Worm (Caenorhabditis elegans) whole organism, young adult: ENCODE measurements around the gene str-131.
A peak's percentile ranks its signal among the peaks of the same experiment; 100 is the strongest.

Source experiments
- B0035.1 ChIP-seq: sonication (generic microtip); optimal IDR thresholded peaks from 2 replicates; lab custom pipeline; 2016; ENCODE audit warnings: missing genetic modification characterization, mild to moderate bottlenecking, missing compliant biosample characterization, missing genotype, missing genetic modification reagents
- B0336.3 ChIP-seq: fragments of 200-800 bp; sonication (Bioruptor generic); IDR thresholded peaks from 2 replicates; pipeline ENCODE4 v1.3.6; 2022; ENCODE audit warnings: missing genetic modification characterization, missing compliant biosample characterization
- D2030.7 ChIP-seq: fragments of 200-800 bp; sonication (Bioruptor generic); IDR thresholded peaks from 2 replicates; pipeline ENCODE4 v1.3.6; 2022; ENCODE audit warnings: missing genetic modification reagents, missing genetic modification characterization, missing compliant biosample characterization
- F10E7.11 ChIP-seq: sonication (generic microtip); optimal IDR thresholded peaks from 2 replicates; lab custom pipeline; 2017; ENCODE audit warnings: mild to moderate bottlenecking, missing genetic modification characterization, moderate library complexity, missing compliant biosample characterization
- F22D6.2 ChIP-seq: sonication (generic microtip); optimal IDR thresholded peaks from 2 replicates; lab custom pipeline; 2016; ENCODE audit warnings: mild to moderate bottlenecking, missing genetic modification characterization, missing compliant biosample characterization
- F23B12.7 ChIP-seq: sonication (generic microtip); optimal IDR thresholded peaks from 2 replicates; lab custom pipeline; 2017; ENCODE audit warnings: missing genetic modification characterization, mild to moderate bottlenecking, missing compliant biosample characterization, antibody characterized with exemption, moderate library complexity; ENCODE audit not compliant: insufficient read depth
- T26A5.8 ChIP-seq: sonication (generic microtip); optimal IDR thresholded peaks from 2 replicates; lab custom pipeline; 2016; ENCODE audit warnings: missing genetic modification characterization, missing compliant biosample characterization
- Y53G8AR.9 ChIP-seq: fragments of 200-800 bp; sonication (Bioruptor generic); conservative IDR thresholded peaks from 2 replicates; pipeline ENCODE4 v1.3.6; 2022; ENCODE audit warnings: missing genetic modification reagents, missing genetic modification characterization, missing compliant biosample characterization
- Y67H2A.10 ChIP-seq: fragments of 200-800 bp; sonication (Bioruptor generic); conservative IDR thresholded peaks from 2 replicates; pipeline ENCODE4 v1.3.6; 2022; ENCODE audit warnings: missing genetic modification reagents, missing genetic modification characterization, missing compliant biosample characterization
- Y95B8A.8 ChIP-seq: fragments of 200-800 bp; sonication (Bioruptor generic); IDR thresholded peaks from 2 replicates; pipeline ENCODE4 v1.3.6; 2022; ENCODE audit warnings: missing genetic modification reagents, missing genetic modification characterization, missing compliant biosample characterization
- athp-1 ChIP-seq: sonication (generic microtip); optimal IDR thresholded peaks from 2 replicates; lab custom pipeline; 2017; ENCODE audit warnings: mild to moderate bottlenecking, missing genetic modification characterization, missing compliant biosample characterization
- attf-5 ChIP-seq: fragments of 200-800 bp; sonication (Bioruptor generic); optimal IDR thresholded peaks from 2 replicates; lab custom pipeline; 2018; ENCODE audit warnings: mild to moderate bottlenecking, missing genetic modification characterization, missing compliant biosample characterization
- ceh-27 ChIP-seq: fragments of 200-800 bp; sonication (Bioruptor generic); optimal IDR thresholded peaks from 2 replicates; lab custom pipeline; 2018; ENCODE audit warnings: mild to moderate bottlenecking, missing genetic modification characterization, moderate library complexity, missing compliant biosample characterization
- ceh-40 ChIP-seq: fragments of 200-800 bp; sonication (Bioruptor generic); IDR thresholded peaks from 2 replicates; pipeline ENCODE4 v1.3.6; 2022; ENCODE audit warnings: missing genetic modification characterization, missing compliant biosample characterization
- dpff-1 ChIP-seq: sonication (generic microtip); optimal IDR thresholded peaks from 2 replicates; lab custom pipeline; 2017; ENCODE audit warnings: mild to moderate bottlenecking, missing genetic modification characterization, missing compliant biosample characterization
- ekl-4 ChIP-seq: fragments of 200-800 bp; sonication (Bioruptor generic); IDR thresholded peaks from 2 replicates; pipeline ENCODE4 v1.3.6; 2022; ENCODE audit warnings: missing genetic modification reagents, missing genetic modification characterization, missing compliant biosample characterization
- fkh-3 ChIP-seq: sonication (generic microtip); optimal IDR thresholded peaks from 2 replicates; lab custom pipeline; 2016; ENCODE audit warnings: mild to moderate bottlenecking, missing genetic modification characterization, missing compliant biosample characterization
- hlh-26 ChIP-seq: fragments of 200-800 bp; sonication (Bioruptor generic); conservative IDR thresholded peaks from 2 replicates; pipeline ENCODE4 v1.3.6; 2022; ENCODE audit warnings: missing genetic modification reagents, missing genetic modification characterization, missing compliant biosample characterization
- hmg-1.2 ChIP-seq: fragments of 200-800 bp; sonication (Bioruptor generic); IDR thresholded peaks from 2 replicates; pipeline ENCODE4 v1.3.6; 2022; ENCODE audit warnings: missing genetic modification reagents, missing genetic modification characterization, missing compliant biosample characterization
- hsf-1 ChIP-seq: fragments of 200-800 bp; sonication (Bioruptor generic); IDR thresholded peaks from 2 replicates; pipeline ENCODE4 v1.3.6; 2022; ENCODE audit warnings: missing genetic modification reagents, missing genetic modification characterization, missing compliant biosample characterization
- lin-26 ChIP-seq: fragments of 200-800 bp; sonication (Bioruptor generic); IDR thresholded peaks from 2 replicates; pipeline ENCODE4 v1.3.6; 2022; ENCODE audit warnings: missing genetic modification reagents, missing genetic modification characterization, missing compliant biosample characterization
- lin-35 ChIP-seq, 3 experiments: fragments of 150-350 bp in 2 of 3; sonication (generic microtip) in 1 of 3; optimal IDR thresholded peaks; 2 replicates each; lab custom pipeline; 2014 to 2018; ENCODE audit warnings: missing biosample characterization in 3 of 3, missing genetic modification characterization in 3 of 3, missing genetic modification reagents in 3 of 3
- lin-40 ChIP-seq: sonication (generic microtip); optimal IDR thresholded peaks from 2 replicates; lab custom pipeline; 2016; ENCODE audit warnings: missing genetic modification characterization, mild to moderate bottlenecking, missing compliant biosample characterization, missing genotype, missing genetic modification reagents
- lin-54 ChIP-seq: fragments of 200-800 bp; sonication (Bioruptor generic); optimal IDR thresholded peaks from 2 replicates; lab custom pipeline; 2018; ENCODE audit warnings: mild to moderate bottlenecking, missing genetic modification characterization, missing compliant biosample characterization
- lsy-27 ChIP-seq: sonication (generic microtip); optimal IDR thresholded peaks from 2 replicates; lab custom pipeline; 2017; ENCODE audit warnings: missing genetic modification characterization, mild to moderate bottlenecking, missing compliant biosample characterization, antibody characterized with exemption, missing genotype, borderline replicate concordance; ENCODE audit not compliant: insufficient read depth
- madf-3 ChIP-seq: fragments of 200-800 bp; sonication (Bioruptor generic); IDR thresholded peaks from 2 replicates; pipeline ENCODE4 v1.3.6; 2022; ENCODE audit warnings: missing genetic modification reagents, missing genetic modification characterization, missing compliant biosample characterization
- madf-6 ChIP-seq: fragments of 200-800 bp; sonication (Bioruptor generic); IDR thresholded peaks from 2 replicates; pipeline ENCODE4 v1.3.6; 2022; ENCODE audit warnings: missing genetic modification reagents, missing genetic modification characterization, missing compliant biosample characterization
- mcd-1 ChIP-seq: fragments of 200-800 bp; sonication (Bioruptor generic); IDR thresholded peaks from 2 replicates; pipeline ENCODE4 v1.3.6; 2022; ENCODE audit warnings: missing genetic modification reagents, missing genetic modification characterization, missing compliant biosample characterization
- mes-4 ChIP-seq: sonication (generic microtip); optimal IDR thresholded peaks from 2 replicates; lab custom pipeline; 2016; ENCODE audit warnings: missing genotype, missing genetic modification characterization, missing compliant biosample characterization
- mxl-1 ChIP-seq: sonication (generic microtip); optimal IDR thresholded peaks from 2 replicates; lab custom pipeline; 2016; ENCODE audit warnings: missing genetic modification characterization, missing compliant biosample characterization
- nfya-2 ChIP-seq: fragments of 200-800 bp; sonication (Bioruptor generic); IDR thresholded peaks from 2 replicates; pipeline ENCODE4 v1.3.6; 2022; ENCODE audit warnings: missing genetic modification reagents, missing genetic modification characterization, missing compliant biosample characterization
- rcor-1 ChIP-seq: fragments of 200-800 bp; sonication (Bioruptor generic); IDR thresholded peaks from 2 replicates; pipeline ENCODE4 v1.3.6; 2022; ENCODE audit warnings: missing genetic modification reagents, missing genetic modification characterization, missing compliant biosample characterization
- rec-8 ChIP-seq, 2 experiments: sonication (generic microtip); optimal IDR thresholded peaks; 2 replicates each; lab custom pipeline; 2016; ENCODE audit warnings: mild to moderate bottlenecking in 2 of 2, missing genetic modification characterization in 2 of 2, missing genetic modification reagents in 2 of 2, missing genotype in 2 of 2, missing biosample characterization in 1 of 2, missing compliant biosample characterization in 1 of 2, moderate library complexity in 1 of 2
- rpc-1 ChIP-seq, 2 experiments: fragments of 150-350 bp in 1 of 2; sonication (generic microtip) in 1 of 2; optimal IDR thresholded peaks; 2 replicates each; lab custom pipeline; 2014 to 2018; ENCODE audit warnings: missing biosample characterization in 1 of 2, missing genetic modification characterization in 1 of 2, missing genetic modification reagents in 1 of 2, missing genotype in 1 of 2
- sdz-38 ChIP-seq: sonication (generic microtip); optimal IDR thresholded peaks from 2 replicates; lab custom pipeline; 2016; ENCODE audit warnings: missing genotype, missing genetic modification characterization, missing compliant biosample characterization
- snpc-1.1 ChIP-seq: sonication (generic microtip); optimal IDR thresholded peaks from 2 replicates; lab custom pipeline; 2017; ENCODE audit warnings: missing genetic modification characterization, mild to moderate bottlenecking, missing compliant biosample characterization, antibody characterized with exemption, moderate library complexity, missing genotype, missing genetic modification reagents; ENCODE audit not compliant: insufficient read depth
- snpc-1.3 ChIP-seq: sonication (generic microtip); optimal IDR thresholded peaks from 2 replicates; lab custom pipeline; 2017; ENCODE audit warnings: missing genetic modification characterization, mild to moderate bottlenecking, missing compliant biosample characterization, antibody characterized with exemption, moderate library complexity, missing genotype, missing genetic modification reagents; ENCODE audit not compliant: insufficient read depth
- snpc-3.4 ChIP-seq: sonication (generic microtip); optimal IDR thresholded peaks from 2 replicates; lab custom pipeline; 2017; ENCODE audit warnings: missing genetic modification characterization, mild to moderate bottlenecking, missing compliant biosample characterization, antibody characterized with exemption, moderate library complexity, missing genotype, missing genetic modification reagents
- sptf-2 ChIP-seq: fragments of 200-800 bp; sonication (Bioruptor generic); optimal IDR thresholded peaks from 2 replicates; lab custom pipeline; 2018; ENCODE audit warnings: mild to moderate bottlenecking, missing genetic modification characterization, missing compliant biosample characterization
- zim-3 ChIP-seq: sonication (generic microtip); optimal IDR thresholded peaks from 2 replicates; lab custom pipeline; 2017; ENCODE audit warnings: mild to moderate bottlenecking, missing genetic modification characterization, moderate library complexity, missing compliant biosample characterization
- ztf-18 ChIP-seq: sonication (generic microtip); optimal IDR thresholded peaks from 2 replicates; lab custom pipeline; 2016; ENCODE audit warnings: missing genotype, mild to moderate bottlenecking, missing genetic modification characterization, missing compliant biosample characterization
- ztf-22 ChIP-seq: fragments of 200-800 bp; sonication (Bioruptor generic); optimal IDR thresholded peaks from 2 replicates; lab custom pipeline; 2018; ENCODE audit warnings: mild to moderate bottlenecking, missing genetic modification characterization, moderate library complexity, missing compliant biosample characterization
- ztf-26 ChIP-seq: sonication (generic microtip); optimal IDR thresholded peaks from 2 replicates; lab custom pipeline; 2017; ENCODE audit warnings: missing genetic modification characterization, missing compliant biosample characterization
- ztf-3 ChIP-seq: fragments of 200-800 bp; sonication (Bioruptor generic); optimal IDR thresholded peaks from 2 replicates; lab custom pipeline; 2018; ENCODE audit warnings: mild to moderate bottlenecking, missing genetic modification characterization, missing compliant biosample characterization

The str-131 gene

DNA sequence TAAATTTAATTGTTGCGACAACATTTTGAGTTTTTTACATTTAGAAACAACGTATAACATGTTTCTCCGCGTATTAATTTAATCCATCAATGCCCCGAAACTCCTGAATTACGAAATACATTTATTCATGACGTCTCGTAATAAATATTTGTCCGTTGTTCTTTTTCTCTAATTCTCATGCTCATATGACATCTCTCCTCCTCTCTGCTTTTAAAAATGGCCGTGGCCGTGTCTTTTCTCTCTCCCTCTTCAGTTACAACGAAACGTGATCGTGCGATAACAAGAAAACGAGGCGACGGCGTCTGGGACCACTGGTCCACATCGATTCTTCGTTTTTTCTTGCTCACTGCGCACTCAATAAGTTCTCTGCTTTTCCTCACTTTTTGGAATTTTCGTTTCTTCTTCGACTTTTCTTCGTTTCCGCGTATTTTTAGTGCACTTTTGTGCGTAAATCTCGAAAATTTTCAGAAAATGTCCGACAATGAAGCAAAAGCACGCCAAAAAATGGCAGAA, 48.7 kb upstream of the str-131 start, which contains the start of gene snap-1 (continued):
- TF ChIP-seq snpc-1.1 (tag; lab: Kevin White, UChicago), result no peak
- peak; percentile 17 for TF ChIP-seq lin-54 (GFP tag; lab: Kevin White, UChicago)
- peak in 1 of 3 experiments; percentile 44 for TF ChIP-seq lin-35 (GFP tag; optimal IDR thresholded peaks at IDR 0.05; lab: Kevin White, UChicago)
- TF ChIP-seq snpc-3.4 (tag; lab: Kevin White, UChicago), result no peak
- no peak for TF ChIP-seq ztf-18 (tag; lab: Kevin White, UChicago)
- 0 out of 2 replicates have a peak, but pooled peaks have one; percentile 46 for TF ChIP-seq ceh-40 (GFP tag; lab: Robert Waterston, UW)

DNA sequence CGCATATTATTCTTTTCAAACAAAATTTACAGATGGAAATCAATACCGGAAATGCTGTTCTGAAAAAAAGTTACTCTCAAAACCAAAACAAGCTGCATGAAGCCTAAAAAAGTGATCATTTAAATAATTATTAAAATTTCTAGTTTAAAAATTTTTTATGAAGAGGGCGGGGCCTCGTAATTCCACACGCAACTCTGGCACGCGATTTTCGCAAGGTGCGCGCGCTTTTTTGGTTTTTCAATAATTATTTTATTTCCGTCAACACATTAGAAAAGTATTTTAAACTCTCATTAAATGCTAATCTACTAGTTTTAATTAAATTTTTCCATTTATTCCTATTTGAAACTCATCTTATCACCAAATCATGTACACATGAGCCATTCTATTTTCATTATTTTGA, 48.2 kb upstream of the str-131 start:
- TF ChIP-seq lin-26 (GFP tag; lab: Robert Waterston, UW) (no peak), B0336.3 (GFP tag; lab: Robert Waterston, UW) (no peak), ekl-4 (GFP tag; lab: Robert Waterston, UW) (no peak), Y67H2A.10 (GFP tag; lab: Robert Waterston, UW) (no peak), F10E7.11 (no peak), ztf-18 (tag; lab: Kevin White, UChicago) (no peak), madf-6 (GFP tag; lab: Robert Waterston, UW) (peak; percentile 38; the same call in 1 of the 2 replicates), ztf-22 (GFP tag; lab: Kevin White, UChicago) (no peak), sptf-2 (GFP tag; lab: Kevin White, UChicago) (no peak), B0035.1 (tag; lab: Kevin White, UChicago) (no peak), ztf-3 (GFP tag; lab: Kevin White, UChicago) (no peak), snpc-3.4 (tag; lab: Kevin White, UChicago) (no peak), D2030.7 (GFP tag; lab: Robert Waterston, UW) (peak; percentile 47), lin-35 (GFP tag; optimal IDR thresholded peaks at IDR 0.05; lab: Kevin White, UChicago) (no peak), F22D6.2 (no peak), madf-3 (GFP tag; lab: Robert Waterston, UW) (no peak), snpc-1.3 (peak; percentile 16), Y53G8AR.9 (GFP tag; lab: Robert Waterston, UW) (no peak), athp-1 (tag; lab: Kevin White, UChicago) (no peak), rcor-1 (GFP tag; lab: Robert Waterston, UW) (peak; percentile 14; the same call in 1 of the 2 replicates), T26A5.8 (no peak), fkh-3 (no peak), zim-3 (tag; lab: Kevin White, UChicago) (no peak), dpff-1 (no peak), mcd-1 (no peak), lsy-27 (tag; lab: Kevin White, UChicago) (no peak), rpc-1 (optimal IDR thresholded peaks at IDR 0.05; lab: Kevin White, UChicago) (peak; percentile 28), rpc-1 (tag; optimal IDR thresholded peaks at IDR 0.05; lab: Kevin White, UChicago) (no peak), sdz-38 (tag; lab: Kevin White, UChicago) (no peak), hsf-1 (GFP tag; lab: Robert Waterston, UW) (peak; percentile 66), mes-4 (no peak), attf-5 (GFP tag; lab: Kevin White, UChicago) (no peak), F23B12.7 (tag; lab: Kevin White, UChicago) (no peak), Y95B8A.8 (no peak), mxl-1 (tag; lab: Kevin White, UChicago) (no peak), ceh-40 (GFP tag; lab: Robert Waterston, UW) (0 out of 2 replicates have a peak, but pooled peaks have one; percentile 22), hmg-1.2 (GFP tag; lab: Robert Waterston, UW) (no peak), snpc-1.1 (tag; lab: Kevin White, UChicago) (no peak), rec-8 (tag; optimal IDR thresholded peaks at IDR 0.05; lab: Kevin White, UChicago) (no peak), lin-40 (no peak), hlh-26 (no peak), nfya-2 (GFP tag; lab: Robert Waterston, UW) (no peak), ceh-27 (GFP tag; lab: Kevin White, UChicago) (no peak), ztf-26 (tag; lab: Kevin White, UChicago) (no peak)
